Worm (Caenorhabditis elegans): ENCODE measurements around the gene T02B11.8.
A peak's percentile ranks its signal among the peaks of the same experiment; 100 is the strongest.

T02B11.8 gene

DNA sequence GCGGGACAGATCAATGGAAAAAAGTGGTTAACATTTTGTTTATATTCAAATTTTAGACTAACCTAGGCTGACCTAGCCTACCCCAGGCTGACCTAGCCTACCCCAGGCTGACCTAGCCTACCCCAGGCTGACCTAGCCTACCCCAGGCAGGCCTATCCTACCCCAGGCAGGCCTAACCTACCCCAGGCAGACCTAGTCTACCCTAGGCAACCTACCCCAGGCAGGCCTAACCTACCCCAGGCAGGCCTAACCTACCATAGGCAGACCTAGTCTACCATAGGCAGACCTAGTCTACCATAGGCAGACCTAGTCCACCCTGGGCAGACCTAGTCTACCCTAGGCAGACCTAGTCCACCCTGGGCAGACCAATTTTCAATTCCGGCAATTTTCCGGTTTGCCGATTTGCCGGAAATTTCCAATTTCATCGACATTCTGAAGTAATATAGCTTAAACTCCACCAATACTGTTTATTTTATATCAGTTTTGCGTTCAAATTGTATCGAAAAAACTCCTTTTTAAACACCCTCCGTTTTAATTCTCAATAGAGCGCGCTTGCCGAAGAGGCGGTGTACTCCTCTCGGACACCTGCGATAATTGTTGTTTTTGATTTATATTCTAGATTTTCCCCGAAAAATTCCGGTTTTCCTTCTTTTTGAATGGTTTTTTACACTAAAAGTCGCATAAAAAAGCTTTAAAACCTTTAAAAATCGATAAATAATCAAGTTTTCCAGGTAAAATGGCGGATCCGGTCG, 25.9 kb upstream of the T02B11.8 start, which contains the start of gene trm-2A:
Gene trm-2A (plus strand): TSS at position 732 of the 752 bp plus-strand sequence.
- TF ChIP-seq nhr-21 (tag; optimal IDR thresholded peaks at IDR 0.05) (peak; percentile 69), nhr-77 (tag; optimal IDR thresholded peaks at IDR 0.05) (peak; percentile 14), nhr-6 (tag; optimal IDR thresholded peaks at IDR 0.05) (peak; percentile 66), snpc-4 (tag; optimal IDR thresholded peaks at IDR 0.05) (peak; percentile 59), sma-3 (GFP tag; optimal IDR thresholded peaks at IDR 0.05) (peak; percentile 85), blmp-1 (tag; optimal IDR thresholded peaks at IDR 0.05; ENCODE audit: insufficient read depth) (peak; percentile 42), elt-1 (tag; optimal IDR thresholded peaks at IDR 0.05) (no peak), elt-3 (tag; optimal IDR thresholded peaks at IDR 0.05) (no peak), peb-1 (tag; optimal IDR thresholded peaks at IDR 0.05) (no peak), egl-27 (tag; optimal IDR thresholded peaks at IDR 0.05) (peak; percentile 19), ceh-16 (tag; optimal IDR thresholded peaks at IDR 0.05) (no peak), unc-55 (GFP tag; optimal IDR thresholded peaks at IDR 0.05) (peak; percentile 80), unc-39 (tag; optimal IDR thresholded peaks at IDR 0.05) (no peak), mdl-1 (tag; optimal IDR thresholded peaks at IDR 0.05) (peak in 1 of 2 experiments; percentile 4), lin-11 (tag; optimal IDR thresholded peaks at IDR 0.05) (no peak), skn-1 (tag; optimal IDR thresholded peaks at IDR 0.05) (no peak), ztf-11 (tag; optimal IDR thresholded peaks at IDR 0.05) (no peak), Y55F3AM.14 (GFP tag; optimal IDR thresholded peaks at IDR 0.05) (no peak), nhr-237 (tag; optimal IDR thresholded peaks at IDR 0.05) (peak; percentile 24), R02D3.7 (tag; optimal IDR thresholded peaks at IDR 0.05) (no peak), alr-1 (tag; optimal IDR thresholded peaks at IDR 0.05) (no peak), lin-13 (GFP tag; optimal IDR thresholded peaks at IDR 0.05) (peak; percentile 85), nhr-23 (tag; optimal IDR thresholded peaks at IDR 0.05) (no peak), nhr-10 (tag; optimal IDR thresholded peaks at IDR 0.05) (no peak), ama-1 (optimal IDR thresholded peaks at IDR 0.05) (no peak), nhr-25 (tag; optimal IDR thresholded peaks at IDR 0.05) (peak; percentile 71), fos-1 (tag; optimal IDR thresholded peaks at IDR 0.05) (peak; percentile 38), ztf-4 (tag; optimal IDR thresholded peaks at IDR 0.05) (peak; percentile 42), ZK546.5 (tag; optimal IDR thresholded peaks at IDR 0.05) (no peak), mab-5 (tag; optimal IDR thresholded peaks at IDR 0.05) (peak; percentile 26), sma-9 (GFP tag; optimal IDR thresholded peaks at IDR 0.05) (peak; percentile 89), sma-9 (tag; optimal IDR thresholded peaks at IDR 0.05) (no peak), C34F6.9 (tag; optimal IDR thresholded peaks at IDR 0.05) (peak; percentile 62), sem-4 (tag; optimal IDR thresholded peaks at IDR 0.05) (peak; percentile 71), nhr-11 (tag; optimal IDR thresholded peaks at IDR 0.05) (no peak), zag-1 (tag; optimal IDR thresholded peaks at IDR 0.05) (no peak), lsy-2 (tag; optimal IDR thresholded peaks at IDR 0.05) (peak; percentile 51 to 88), lin-39 (tag; optimal IDR thresholded peaks at IDR 0.05) (no peak), unc-62 (GFP tag; optimal IDR thresholded peaks at IDR 0.05) (no peak), dmd-4 (tag; optimal IDR thresholded peaks at IDR 0.05) (no peak), ztf-1 (GFP tag; conservative IDR thresholded peaks at IDR 0.05) (no peak), ceh-82 (tag; optimal IDR thresholded peaks at IDR 0.05) (no peak), mbf-1 (tag; optimal IDR thresholded peaks at IDR 0.05) (no peak), nhr-129 (tag; optimal IDR thresholded peaks at IDR 0.05) (peak; percentile 69), gmeb-1 (tag; optimal IDR thresholded peaks at IDR 0.05) (peak; percentile 97), aly-2 (tag; optimal IDR thresholded peaks at IDR 0.05) (no peak), crh-2 (tag; optimal IDR thresholded peaks at IDR 0.05) (peak; percentile 79), nhr-12 (tag; optimal IDR thresholded peaks at IDR 0.05) (no peak), F13H6.1 (tag; optimal IDR thresholded peaks at IDR 0.05) (peak; percentile 72)
